Fruit fly (Drosophila melanogaster): ENCODE data around the gene z.

The z gene

dm6 chrX:2468576-2468975 is 21.0 kb downstream of the z start (continued):
- TF ChIP-seq kay (GFP tag; optimal IDR thresholded peaks at IDR 0.05) (peak; percentile 38), CG14860 (GFP tag; IDR thresholded peaks at IDR 0.05; ENCODE audit: partially characterized antibody) (no peak), odd (GFP tag; optimal IDR thresholded peaks at IDR 0.05) (no peak), CG9797 (GFP tag; optimal IDR thresholded peaks at IDR 0.05) (no peak), zen (tag; optimal IDR thresholded peaks at IDR 0.05) (peak; percentile 81), CG1024 (GFP tag; IDR thresholded peaks at IDR 0.05) (peak; percentile 48; the same call in 1 of the 2 replicates), YL-1 (GFP tag; optimal IDR thresholded peaks at IDR 0.05) (no peak), Aef1 (GFP tag; IDR thresholded peaks at IDR 0.05) (peak; percentile 58; the same call in 2 of the 3 replicates), Bteb2 (GFP tag; optimal IDR thresholded peaks at IDR 0.05) (peak; percentile 4), CG10979 (tag; optimal IDR thresholded peaks at IDR 0.05) (peak; percentile 84), Xbp1 (GFP tag; optimal IDR thresholded peaks at IDR 0.05) (peak; percentile 71), trem (tag; optimal IDR thresholded peaks at IDR 0.05) (peak; percentile 66), Oaz (GFP tag; IDR thresholded peaks at IDR 0.05) (no peak), CG14441 (GFP tag; IDR thresholded peaks at IDR 0.05) (peak; percentile 60), E2f2 (GFP tag; IDR thresholded peaks at IDR 0.05) (peak; percentile 37; the same call in 1 of the 2 replicates), ato (GFP tag; IDR thresholded peaks at IDR 0.05; ENCODE audit: partially characterized antibody) (no peak), NFAT (GFP tag; IDR thresholded peaks at IDR 0.05) (0 out of 2 replicates have a peak, but pooled peaks have one; percentile 25), CG14710 (tag; optimal IDR thresholded peaks at IDR 0.05) (peak; percentile 83), corto (GFP tag; optimal IDR thresholded peaks at IDR 0.05) (no peak), Rx (GFP tag; IDR thresholded peaks at IDR 0.05) (peak; percentile 68), vfl (GFP tag; optimal IDR thresholded peaks at IDR 0.05) (no peak), CG34376 (GFP tag; optimal IDR thresholded peaks at IDR 0.05) (no peak), cato (GFP tag; optimal IDR thresholded peaks at IDR 0.05; ENCODE audit: borderline replicate concordance) (peak; percentile 16), al (GFP tag; IDR thresholded peaks at IDR 0.05) (no peak), CG17359 (tag; optimal IDR thresholded peaks at IDR 0.05) (peak; percentile 72), bcd (GFP tag; optimal IDR thresholded peaks at IDR 0.05) (peak; percentile 61), Dref (GFP tag; IDR thresholded peaks at IDR 0.05) (no peak), Sin3A (optimal IDR thresholded peaks at IDR 0.05) (no peak), CG13624 (GFP tag; optimal IDR thresholded peaks at IDR 0.05) (peak; percentile 27), CoRest (tag; optimal IDR thresholded peaks at IDR 0.05) (peak; percentile 72), aop (GFP tag; IDR thresholded peaks at IDR 0.05) (peak; percentile 32; the same call in 1 of the 2 replicates), Hand (GFP tag; optimal IDR thresholded peaks at IDR 0.05) (no peak), Ada2b (GFP tag; IDR thresholded peaks at IDR 0.05) (peak; percentile 63; the same call in 1 of the 2 replicates), D (optimal IDR thresholded peaks at IDR 0.05) (no peak), D (GFP tag; optimal IDR thresholded peaks at IDR 0.05) (peak; percentile 68), hkb (optimal IDR thresholded peaks at IDR 0.05) (no peak), hkb (GFP tag; IDR thresholded peaks at IDR 0.05) (peak; percentile 80), Stat92E (GFP tag; optimal IDR thresholded peaks at IDR 0.05) (peak in 1 of 3 experiments; percentile 38), sim (GFP tag; IDR thresholded peaks at IDR 0.05) (0 out of 2 replicates have a peak, but pooled peaks have one; percentile 65), row (GFP tag; IDR thresholded peaks at IDR 0.05) (peak; percentile 82), tin (GFP tag; optimal IDR thresholded peaks at IDR 0.05) (peak; percentile 87), CG2678 (tag; optimal IDR thresholded peaks at IDR 0.05) (peak; percentile 70), CG9215 (GFP tag; IDR thresholded peaks at IDR 0.05) (peak; percentile 48; the same call in 1 of the 2 replicates), Eip74EF (GFP tag; optimal IDR thresholded peaks at IDR 0.05) (peak in 1 of 2 experiments; percentile 22), dimm (GFP tag; IDR thresholded peaks at IDR 0.05) (peak; percentile 52; the same call in 1 of the 2 replicates), en (GFP tag; optimal IDR thresholded peaks at IDR 0.05) (peak; percentile 57), Doc2 (GFP tag; IDR thresholded peaks at IDR 0.05) (no peak), danr (GFP tag; IDR thresholded peaks at IDR 0.05) (0 out of 2 replicates have a peak, but pooled peaks have one; percentile 9), oc (tag; optimal IDR thresholded peaks at IDR 0.05) (peak; percentile 74), CG2712 (tag; optimal IDR thresholded peaks at IDR 0.05) (peak; percentile 83), Dip2 (GFP tag; IDR thresholded peaks at IDR 0.05) (no peak)
